Worm (Caenorhabditis elegans) whole organism, young adult: ENCODE results near the gene Y77E11A.8.

ENCODE experiments used
- B0019.2 ChIP-seq: fragments of 200-800 bp; sonication (Bioruptor generic); conservative IDR thresholded peaks from 2 replicates; pipeline ENCODE4 v1.3.6; 2022; ENCODE audit warnings: missing genetic modification reagents, missing genetic modification characterization, missing compliant biosample characterization
- C06A6.2 ChIP-seq: fragments of 200-800 bp; sonication (Bioruptor generic); conservative IDR thresholded peaks from 2 replicates; pipeline ENCODE4 v1.3.6; 2022; ENCODE audit warnings: missing genetic modification characterization, missing compliant biosample characterization
- C17E4.6 ChIP-seq: fragments of 200-800 bp; sonication (Bioruptor generic); IDR thresholded peaks from 2 replicates; pipeline ENCODE4 v1.3.6; 2022; ENCODE audit warnings: missing genetic modification reagents, missing genetic modification characterization, missing compliant biosample characterization
- D2030.7 ChIP-seq: fragments of 200-800 bp; sonication (Bioruptor generic); IDR thresholded peaks from 2 replicates; pipeline ENCODE4 v1.3.6; 2022; ENCODE audit warnings: missing genetic modification reagents, missing genetic modification characterization, missing compliant biosample characterization
- F10E7.11 ChIP-seq: sonication (generic microtip); optimal IDR thresholded peaks from 2 replicates; lab custom pipeline; 2017; ENCODE audit warnings: mild to moderate bottlenecking, missing genetic modification characterization, moderate library complexity, missing compliant biosample characterization
- F22D6.2 ChIP-seq: sonication (generic microtip); optimal IDR thresholded peaks from 2 replicates; lab custom pipeline; 2016; ENCODE audit warnings: mild to moderate bottlenecking, missing genetic modification characterization, missing compliant biosample characterization
- F33H1.4 ChIP-seq: fragments of 200-800 bp; sonication (Bioruptor generic); IDR thresholded peaks from 2 replicates; pipeline ENCODE4 v1.3.6; 2022; ENCODE audit warnings: missing genetic modification reagents, missing genetic modification characterization, missing compliant biosample characterization
- F52B5.7 ChIP-seq: sonication (generic microtip); optimal IDR thresholded peaks from 2 replicates; lab custom pipeline; 2016; ENCODE audit warnings: mild to moderate bottlenecking, missing genetic modification characterization, missing compliant biosample characterization
- F57A8.1 ChIP-seq: fragments of 200-800 bp; sonication (Bioruptor generic); optimal IDR thresholded peaks from 2 replicates; lab custom pipeline; 2018; ENCODE audit warnings: mild to moderate bottlenecking, missing genetic modification characterization, moderate library complexity, missing compliant biosample characterization
- F57C9.4 ChIP-seq: sonication (generic microtip); optimal IDR thresholded peaks from 2 replicates; lab custom pipeline; 2017; ENCODE audit warnings: mild to moderate bottlenecking, missing genetic modification characterization, missing compliant biosample characterization
- K12H6.12 ChIP-seq: fragments of 200-800 bp; sonication (Bioruptor generic); optimal IDR thresholded peaks from 2 replicates; lab custom pipeline; 2018; ENCODE audit warnings: mild to moderate bottlenecking, missing genetic modification characterization, missing compliant biosample characterization
- T07F8.4 ChIP-seq: sonication (generic microtip); optimal IDR thresholded peaks from 2 replicates; lab custom pipeline; 2016; ENCODE audit warnings: mild to moderate bottlenecking, missing genetic modification characterization, moderate library complexity, missing compliant biosample characterization
- Y56A3A.18 ChIP-seq: fragments of 200-800 bp; sonication (Bioruptor generic); IDR thresholded peaks from 2 replicates; pipeline ENCODE4 v1.3.6; 2022; ENCODE audit warnings: missing genetic modification reagents, missing genetic modification characterization, missing compliant biosample characterization
- akir-1 ChIP-seq: fragments of 200-800 bp; sonication (Bioruptor generic); optimal IDR thresholded peaks from 2 replicates; lab custom pipeline; 2018; ENCODE audit warnings: mild to moderate bottlenecking, missing genetic modification characterization, moderate library complexity, missing compliant biosample characterization
- attf-6 ChIP-seq: fragments of 200-800 bp; sonication (Bioruptor generic); IDR thresholded peaks from 2 replicates; pipeline ENCODE4 v1.3.6; 2022; ENCODE audit warnings: missing genetic modification reagents, missing genetic modification characterization, missing compliant biosample characterization
- dox-1 ChIP-seq: fragments of 200-800 bp; sonication (Bioruptor generic); IDR thresholded peaks from 2 replicates; pipeline ENCODE4 v1.3.6; 2022; ENCODE audit warnings: missing genetic modification reagents, missing genetic modification characterization, missing compliant biosample characterization
- dpl-1 ChIP-seq: fragments of 150-350 bp; optimal IDR thresholded peaks from 2 replicates; lab custom pipeline; 2014; ENCODE audit warnings: missing biosample characterization, missing genetic modification reagents, missing genetic modification characterization
- egrh-3 ChIP-seq: fragments of 200-800 bp; sonication (Bioruptor generic); IDR thresholded peaks from 2 replicates; pipeline ENCODE4 v1.3.6; 2022; ENCODE audit warnings: missing genetic modification reagents, missing genetic modification characterization, missing compliant biosample characterization
- ekl-4 ChIP-seq: fragments of 200-800 bp; sonication (Bioruptor generic); IDR thresholded peaks from 2 replicates; pipeline ENCODE4 v1.3.6; 2022; ENCODE audit warnings: missing genetic modification reagents, missing genetic modification characterization, missing compliant biosample characterization
- ets-4 ChIP-seq: fragments of 200-800 bp; sonication (Bioruptor generic); optimal IDR thresholded peaks from 2 replicates; lab custom pipeline; 2018; ENCODE audit warnings: mild to moderate bottlenecking, missing genetic modification characterization, missing compliant biosample characterization
- fkh-3 ChIP-seq: sonication (generic microtip); optimal IDR thresholded peaks from 2 replicates; lab custom pipeline; 2016; ENCODE audit warnings: mild to moderate bottlenecking, missing genetic modification characterization, missing compliant biosample characterization
- him-1 ChIP-seq: sonication (generic microtip); optimal IDR thresholded peaks from 2 replicates; lab custom pipeline; 2016; ENCODE audit warnings: missing genotype, missing genetic modification reagents, missing genetic modification characterization, missing compliant biosample characterization
- hlh-12 ChIP-seq: sonication (generic microtip); optimal IDR thresholded peaks from 2 replicates; lab custom pipeline; 2016; ENCODE audit warnings: missing genetic modification characterization, missing compliant biosample characterization
- hlh-26 ChIP-seq: fragments of 200-800 bp; sonication (Bioruptor generic); conservative IDR thresholded peaks from 2 replicates; pipeline ENCODE4 v1.3.6; 2022; ENCODE audit warnings: missing genetic modification reagents, missing genetic modification characterization, missing compliant biosample characterization
- hmg-20 ChIP-seq: fragments of 200-800 bp; sonication (Bioruptor generic); IDR thresholded peaks from 2 replicates; pipeline ENCODE4 v1.3.6; 2022; ENCODE audit warnings: missing genetic modification reagents, missing genetic modification characterization, missing compliant biosample characterization
- hsf-1 ChIP-seq: fragments of 200-800 bp; sonication (Bioruptor generic); IDR thresholded peaks from 2 replicates; pipeline ENCODE4 v1.3.6; 2022; ENCODE audit warnings: missing genetic modification reagents, missing genetic modification characterization, missing compliant biosample characterization
- let-526 ChIP-seq: fragments of 200-800 bp; sonication (Bioruptor generic); IDR thresholded peaks from 2 replicates; pipeline ENCODE4 v1.3.6; 2022; ENCODE audit warnings: missing genetic modification reagents, missing genetic modification characterization, missing compliant biosample characterization
- lin-26 ChIP-seq: fragments of 200-800 bp; sonication (Bioruptor generic); IDR thresholded peaks from 2 replicates; pipeline ENCODE4 v1.3.6; 2022; ENCODE audit warnings: missing genetic modification reagents, missing genetic modification characterization, missing compliant biosample characterization
- lin-35 ChIP-seq, 3 experiments: fragments of 150-350 bp in 2 of 3; sonication (generic microtip) in 1 of 3; optimal IDR thresholded peaks; 2 replicates each; lab custom pipeline; 2014 to 2018; ENCODE audit warnings: missing biosample characterization in 3 of 3, missing genetic modification characterization in 3 of 3, missing genetic modification reagents in 3 of 3
- lsl-1 ChIP-seq: fragments of 200-800 bp; sonication (Bioruptor generic); optimal IDR thresholded peaks from 2 replicates; lab custom pipeline; 2018; ENCODE audit warnings: mild to moderate bottlenecking, missing genetic modification characterization, moderate library complexity, missing compliant biosample characterization
- madf-10 ChIP-seq: sonication (generic microtip); optimal IDR thresholded peaks from 2 replicates; lab custom pipeline; 2016; ENCODE audit warnings: mild to moderate bottlenecking, missing genetic modification characterization, missing compliant biosample characterization
- madf-3 ChIP-seq: fragments of 200-800 bp; sonication (Bioruptor generic); IDR thresholded peaks from 2 replicates; pipeline ENCODE4 v1.3.6; 2022; ENCODE audit warnings: missing genetic modification reagents, missing genetic modification characterization, missing compliant biosample characterization
- mel-28 ChIP-seq: sonication (generic microtip); optimal IDR thresholded peaks from 2 replicates; lab custom pipeline; 2016; ENCODE audit warnings: borderline replicate concordance, mild to moderate bottlenecking, missing genetic modification characterization, missing compliant biosample characterization
- mxl-1 ChIP-seq: sonication (generic microtip); optimal IDR thresholded peaks from 2 replicates; lab custom pipeline; 2016; ENCODE audit warnings: missing genetic modification characterization, missing compliant biosample characterization
- nhr-179 ChIP-seq: sonication (generic microtip); optimal IDR thresholded peaks from 2 replicates; lab custom pipeline; 2016; ENCODE audit warnings: mild to moderate bottlenecking, missing genetic modification characterization, missing compliant biosample characterization
- nhr-80 ChIP-seq: sonication (generic microtip); optimal IDR thresholded peaks from 2 replicates; lab custom pipeline; 2016; ENCODE audit warnings: missing genetic modification characterization, missing compliant biosample characterization
- nhr-90 ChIP-seq: sonication (generic microtip); optimal IDR thresholded peaks from 2 replicates; lab custom pipeline; 2016; ENCODE audit warnings: missing genotype, mild to moderate bottlenecking, missing genetic modification characterization, missing compliant biosample characterization
- pbrm-1 ChIP-seq: fragments of 200-800 bp; sonication (Bioruptor generic); IDR thresholded peaks from 2 replicates; pipeline ENCODE4 v1.3.6; 2022; ENCODE audit warnings: missing genetic modification reagents, missing genetic modification characterization, missing compliant biosample characterization
- rcor-1 ChIP-seq: fragments of 200-800 bp; sonication (Bioruptor generic); IDR thresholded peaks from 2 replicates; pipeline ENCODE4 v1.3.6; 2022; ENCODE audit warnings: missing genetic modification reagents, missing genetic modification characterization, missing compliant biosample characterization
- sdz-38 ChIP-seq: sonication (generic microtip); optimal IDR thresholded peaks from 2 replicates; lab custom pipeline; 2016; ENCODE audit warnings: missing genotype, missing genetic modification characterization, missing compliant biosample characterization
- snpc-1.3 ChIP-seq: sonication (generic microtip); optimal IDR thresholded peaks from 2 replicates; lab custom pipeline; 2017; ENCODE audit warnings: missing genetic modification characterization, mild to moderate bottlenecking, missing compliant biosample characterization, antibody characterized with exemption, moderate library complexity, missing genotype, missing genetic modification reagents; ENCODE audit not compliant: insufficient read depth
- sptf-2 ChIP-seq: fragments of 200-800 bp; sonication (Bioruptor generic); optimal IDR thresholded peaks from 2 replicates; lab custom pipeline; 2018; ENCODE audit warnings: mild to moderate bottlenecking, missing genetic modification characterization, missing compliant biosample characterization
- tbp1 ChIP-seq: fragments of 200-800 bp; sonication (Bioruptor generic); optimal IDR thresholded peaks from 2 replicates; lab custom pipeline; 2018; ENCODE audit warnings: mild to moderate bottlenecking, missing genetic modification characterization, missing compliant biosample characterization
- tbx-9 ChIP-seq: sonication (generic microtip); optimal IDR thresholded peaks from 2 replicates; lab custom pipeline; 2016; ENCODE audit warnings: borderline replicate concordance, missing genetic modification characterization, inconsistent platforms, missing compliant biosample characterization
- tlf-1 ChIP-seq: fragments of 200-800 bp; sonication (Bioruptor generic); optimal IDR thresholded peaks from 2 replicates; lab custom pipeline; 2018; ENCODE audit warnings: mild to moderate bottlenecking, missing genetic modification characterization, missing compliant biosample characterization
- zfh-2 ChIP-seq: fragments of 200-800 bp; sonication (Bioruptor generic); conservative IDR thresholded peaks from 2 replicates; pipeline ENCODE4 v1.3.6; 2022; ENCODE audit warnings: missing genetic modification reagents, missing genetic modification characterization, missing compliant biosample characterization
- ztf-18 ChIP-seq: sonication (generic microtip); optimal IDR thresholded peaks from 2 replicates; lab custom pipeline; 2016; ENCODE audit warnings: missing genotype, mild to moderate bottlenecking, missing genetic modification characterization, missing compliant biosample characterization
- ztf-3 ChIP-seq: fragments of 200-800 bp; sonication (Bioruptor generic); optimal IDR thresholded peaks from 2 replicates; lab custom pipeline; 2018; ENCODE audit warnings: mild to moderate bottlenecking, missing genetic modification characterization, missing compliant biosample characterization

Y77E11A.8 gene

ce11 chrIV:1459826-1460489 lies 35.1 kb upstream of the Y77E11A.8 start (continued):
- TF ChIP-seq Y56A3A.18 (GFP tag; lab: Robert Waterston, UW) = 0 out of 2 replicates have a peak, but pooled peaks have one; percentile 35
- no peak for TF ChIP-seq rcor-1 (GFP tag; lab: Robert Waterston, UW)
- no peak for TF ChIP-seq C06A6.2 (GFP tag; lab: Robert Waterston, UW)
- peak; percentile 11 for TF ChIP-seq sptf-2 (GFP tag; lab: Kevin White, UChicago)
- TF ChIP-seq let-526 (GFP tag; lab: Robert Waterston, UW) = no peak
- peak; percentile 67; the same call in 1 of the 2 replicates for TF ChIP-seq egrh-3 (GFP tag; lab: Robert Waterston, UW)
- no peak for TF ChIP-seq lin-35 (GFP tag; optimal IDR thresholded peaks at IDR 0.05; lab: Kevin White, UChicago)
- no peak for TF ChIP-seq tbp1 (GFP tag; lab: Kevin White, UChicago)
- no peak for TF ChIP-seq F10E7.11

- TF ChIP-seq tlf-1 (GFP tag; lab: Kevin White, UChicago) (no peak), fkh-3 (tag; lab: Kevin White, UChicago) (no peak), dox-1 (GFP tag; lab: Robert Waterston, UW) (no peak), attf-6 (GFP tag; lab: Robert Waterston, UW) (no peak), D2030.7 (GFP tag; lab: Robert Waterston, UW) (no peak), madf-3 (GFP tag; lab: Robert Waterston, UW) (no peak), ztf-3 (GFP tag; lab: Kevin White, UChicago) (no peak), zfh-2 (GFP tag; lab: Robert Waterston, UW) (no peak), lin-26 (GFP tag; lab: Robert Waterston, UW) (peak; percentile 82), F57C9.4 (tag; lab: Kevin White, UChicago) (no peak), ztf-18 (tag; lab: Kevin White, UChicago) (no peak), F22D6.2 (tag; lab: Kevin White, UChicago) (no peak), nhr-179 (no peak), dpl-1 (GFP tag; lab: Kevin White, UChicago) (no peak), nhr-90 (tag; lab: Kevin White, UChicago) (peak; percentile 54), mel-28 (tag; lab: Kevin White, UChicago) (no peak), tbx-9 (tag; lab: Kevin White, UChicago) (no peak), hsf-1 (GFP tag; lab: Robert Waterston, UW) (no peak), hmg-20 (GFP tag; lab: Robert Waterston, UW) (no peak), B0019.2 (GFP tag; lab: Robert Waterston, UW) (no peak), mxl-1 (no peak), lsl-1 (no peak), ekl-4 (no peak), ets-4 (GFP tag; lab: Kevin White, UChicago) (no peak), F33H1.4 (GFP tag; lab: Robert Waterston, UW) (peak; percentile 40; the same call in 1 of the 2 replicates), K12H6.12 (tag; lab: Kevin White, UChicago) (no peak), akir-1 (no peak), F57A8.1 (GFP tag; lab: Kevin White, UChicago) (no peak), F52B5.7 (tag; lab: Kevin White, UChicago) (no peak), snpc-1.3 (no peak), him-1 (tag; lab: Kevin White, UChicago) (no peak), pbrm-1 (GFP tag; lab: Robert Waterston, UW) (no peak), T07F8.4 (tag; lab: Kevin White, UChicago) (no peak), madf-10 (no peak), C17E4.6 (GFP tag; lab: Robert Waterston, UW) (no peak), rcor-1 (GFP tag; lab: Robert Waterston, UW) (no peak), hlh-26 (no peak), nhr-80 (no peak), sdz-38 (no peak), hlh-12 (tag; lab: Kevin White, UChicago) (no peak)
Observed at ce11 chrIV:1459419-1459818, 34.6 kb upstream of the Y77E11A.8 start.
